Fruit fly (Drosophila melanogaster): ENCODE measurements around the gene Nmdmc.

- no peak for TF ChIP-seq Sox102F (GFP tag; optimal IDR thresholded peaks at IDR 0.05)
- no peak for TF ChIP-seq Hr4 (GFP tag; optimal IDR thresholded peaks at IDR 0.05)
- no peak for TF ChIP-seq CG11294 (GFP tag; IDR thresholded peaks at IDR 0.05)
- no peak for TF ChIP-seq acj6 (GFP tag; optimal IDR thresholded peaks at IDR 0.05)
- TF ChIP-seq net (GFP tag; optimal IDR thresholded peaks at IDR 0.05): no peak
- TF ChIP-seq Hr39 (GFP tag; optimal IDR thresholded peaks at IDR 0.05): no peak
- TF ChIP-seq Eip75B (GFP tag; optimal IDR thresholded peaks at IDR 0.05): no peak
- no peak for TF ChIP-seq Lpt (GFP tag; optimal IDR thresholded peaks at IDR 0.05)
- TF ChIP-seq CG8319 (GFP tag; optimal IDR thresholded peaks at IDR 0.05): no peak
- no peak for TF ChIP-seq esn (GFP tag; optimal IDR thresholded peaks at IDR 0.05)
- TF ChIP-seq Eip78C (GFP tag): no peak
These were observed 26.4 kb downstream of the Nmdmc start for dm6 chr3R:9023934-9024333.

Data from whole organism, prepupa.